Worm (Caenorhabditis elegans) whole organism, mixed stage, embryonic: ENCODE results near the gene C16E9.2.
A peak's percentile ranks its signal among the peaks of the same experiment; 100 is the strongest.

Experiments used
- blmp-1 ChIP-seq: fragments of 150-350 bp; optimal IDR thresholded peaks from 2 replicates; lab custom pipeline; 2014; ENCODE audit warnings: missing biosample characterization, missing genetic modification characterization
- ceh-39 ChIP-seq: fragments of 150-350 bp; optimal IDR thresholded peaks from 2 replicates; lab custom pipeline; 2014; ENCODE audit warnings: missing biosample characterization, missing genetic modification characterization
- ceh-83 ChIP-seq: fragments of 200-800 bp; sonication (Bioruptor generic); optimal IDR thresholded peaks from 2 replicates; lab custom pipeline; 2018; ENCODE audit warnings: mild to moderate bottlenecking, missing genetic modification characterization, missing compliant biosample characterization
- ces-1 ChIP-seq: fragments of 150-350 bp; optimal IDR thresholded peaks from 2 replicates; lab custom pipeline; 2014; ENCODE audit warnings: missing biosample characterization, missing genetic modification reagents, missing genetic modification characterization
- cnd-1 ChIP-seq: fragments of 200-800 bp; sonication (Bioruptor generic); optimal IDR thresholded peaks from 2 replicates; lab custom pipeline; 2018; ENCODE audit warnings: mild to moderate bottlenecking, missing genetic modification characterization, missing compliant biosample characterization
- drap-1 ChIP-seq: fragments of 200-800 bp; sonication (Bioruptor generic); optimal IDR thresholded peaks from 3 replicates; lab custom pipeline; 2018; ENCODE audit warnings: mild to moderate bottlenecking, missing genetic modification characterization, missing compliant biosample characterization
- elt-1 ChIP-seq: sonication (generic microtip); optimal IDR thresholded peaks from 2 replicates; lab custom pipeline; 2017; ENCODE audit warnings: missing genetic modification characterization, mild to moderate bottlenecking, missing compliant biosample characterization, antibody characterized with exemption, moderate library complexity, borderline replicate concordance; ENCODE audit not compliant: insufficient read depth
- elt-3 ChIP-seq: fragments of 150-350 bp; optimal IDR thresholded peaks from 2 replicates; lab custom pipeline; 2014; ENCODE audit warnings: missing biosample characterization, missing genetic modification characterization
- flh-1 ChIP-seq: fragments of 200-800 bp; sonication (Bioruptor generic); optimal IDR thresholded peaks from 2 replicates; lab custom pipeline; 2018; ENCODE audit warnings: mild to moderate bottlenecking, missing genetic modification characterization, moderate library complexity, missing compliant biosample characterization
- ham-2 ChIP-seq: fragments of 200-800 bp; sonication (Bioruptor generic); optimal IDR thresholded peaks from 2 replicates; lab custom pipeline; 2018; ENCODE audit warnings: mild to moderate bottlenecking, missing genetic modification characterization, missing compliant biosample characterization
- hlh-1 ChIP-seq: fragments of 150-350 bp; optimal IDR thresholded peaks from 2 replicates; lab custom pipeline; 2014; ENCODE audit warnings: missing biosample characterization, missing genetic modification reagents, missing genetic modification characterization
- lin-13 ChIP-seq: fragments of 150-350 bp; optimal IDR thresholded peaks from 2 replicates; lab custom pipeline; 2014; ENCODE audit warnings: missing biosample characterization, missing genetic modification characterization
- lin-32 ChIP-seq: fragments of 200-800 bp; sonication (Bioruptor generic); optimal IDR thresholded peaks from 2 replicates; lab custom pipeline; 2018; ENCODE audit warnings: mild to moderate bottlenecking, missing genetic modification characterization, missing compliant biosample characterization
- lsy-2 ChIP-seq: fragments of 150-350 bp; optimal IDR thresholded peaks from 2 replicates; lab custom pipeline; 2014; ENCODE audit warnings: missing biosample characterization, missing genetic modification characterization
- mab-5 ChIP-seq: fragments of 150-350 bp; optimal IDR thresholded peaks from 2 replicates; lab custom pipeline; 2014; ENCODE audit warnings: missing biosample characterization, missing genetic modification characterization
- mep-1 ChIP-seq: fragments of 150-350 bp; optimal IDR thresholded peaks from 2 replicates; lab custom pipeline; 2017; ENCODE audit warnings: missing biosample characterization, missing genetic modification reagents, missing genetic modification characterization, inconsistent platforms
- mls-2 ChIP-seq: sonication (generic microtip); optimal IDR thresholded peaks from 2 replicates; lab custom pipeline; 2016; ENCODE audit warnings: mild to moderate bottlenecking, missing genetic modification characterization, moderate library complexity, missing compliant biosample characterization
- nhr-12 ChIP-seq: fragments of 150-350 bp; optimal IDR thresholded peaks from 2 replicates; lab custom pipeline; 2014; ENCODE audit warnings: missing biosample characterization, missing genetic modification characterization
- nhr-2 ChIP-seq: fragments of 150-350 bp; optimal IDR thresholded peaks from 2 replicates; lab custom pipeline; 2014; ENCODE audit warnings: missing biosample characterization, missing genetic modification characterization
- nhr-237 ChIP-seq: fragments of 150-350 bp; optimal IDR thresholded peaks from 2 replicates; lab custom pipeline; 2014; ENCODE audit warnings: missing biosample characterization, missing genetic modification characterization
- nhr-28 ChIP-seq: fragments of 150-350 bp; optimal IDR thresholded peaks from 2 replicates; lab custom pipeline; 2014; ENCODE audit warnings: missing biosample characterization, missing genetic modification characterization
- nhr-76 ChIP-seq: sonication (generic microtip); optimal IDR thresholded peaks from 2 replicates; lab custom pipeline; 2017; ENCODE audit warnings: missing biosample characterization, missing genetic modification characterization
- pha-4 ChIP-seq: fragments of 150-350 bp; optimal IDR thresholded peaks from 2 replicates; lab custom pipeline; 2018; ENCODE audit warnings: missing biosample characterization, missing genetic modification reagents, missing genetic modification characterization
- snpc-4 ChIP-seq: fragments of 150-350 bp; optimal IDR thresholded peaks from 2 replicates; lab custom pipeline; 2014; ENCODE audit warnings: missing biosample characterization, missing genetic modification characterization
- sptf-1 ChIP-seq: sonication (generic microtip); optimal IDR thresholded peaks from 2 replicates; lab custom pipeline; 2017; ENCODE audit warnings: mild to moderate bottlenecking, missing genetic modification characterization, moderate library complexity, missing compliant biosample characterization
- tbx-8 ChIP-seq: fragments of 200-800 bp; sonication (Bioruptor generic); optimal IDR thresholded peaks from 2 replicates; lab custom pipeline; 2018; ENCODE audit warnings: mild to moderate bottlenecking, missing genetic modification characterization, moderate library complexity, missing compliant biosample characterization
- unc-120 ChIP-seq: sonication (generic microtip); optimal IDR thresholded peaks from 2 replicates; lab custom pipeline; 2017; ENCODE audit warnings: missing genetic modification characterization, missing compliant biosample characterization; ENCODE audit not compliant: poor library complexity, severe bottlenecking
- unc-39 ChIP-seq: fragments of 150-350 bp; optimal IDR thresholded peaks from 2 replicates; lab custom pipeline; 2014; ENCODE audit warnings: missing biosample characterization, missing genetic modification characterization
- unc-62 ChIP-seq: fragments of 150-350 bp; optimal IDR thresholded peaks from 2 replicates; lab custom pipeline; 2014; ENCODE audit warnings: missing biosample characterization, missing genetic modification reagents, missing genetic modification characterization
- zip-8 ChIP-seq: fragments of 150-350 bp; optimal IDR thresholded peaks from 2 replicates; lab custom pipeline; 2014; ENCODE audit warnings: missing biosample characterization, missing genetic modification characterization
- ztf-11 ChIP-seq: fragments of 150-350 bp; optimal IDR thresholded peaks from 2 replicates; lab custom pipeline; 2014; ENCODE audit warnings: missing biosample characterization, missing genetic modification characterization

The C16E9.2 gene

DNA sequence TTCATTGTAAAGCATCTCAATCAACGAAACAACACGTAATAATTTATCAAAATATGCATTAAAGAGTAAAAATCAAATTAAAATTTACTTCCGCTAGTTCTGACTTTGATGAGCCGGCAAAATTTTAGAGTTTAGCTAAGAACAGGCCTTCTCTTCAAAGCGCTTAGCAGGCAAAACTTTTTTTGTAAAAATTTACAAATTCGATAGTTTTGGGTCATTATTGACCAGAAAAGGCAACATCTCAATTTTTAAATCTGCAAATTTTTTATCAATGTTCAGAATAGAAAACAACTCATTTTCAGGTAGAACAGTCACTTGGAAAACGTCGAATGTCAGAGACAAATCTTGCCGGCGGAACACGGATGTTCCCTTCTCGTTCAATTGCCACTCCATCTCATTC, 2.2 kb downstream of the C16E9.2 start:
- TF ChIP-seq unc-120 (tag; lab: Kevin White, UChicago) (no peak), ceh-83 (GFP tag; lab: Kevin White, UChicago) (no peak), elt-3 (tag; lab: Kevin White, UChicago) (no peak), elt-1 (no peak)
- TF ChIP-seq, all 35 proteins: peak for 0

DNA sequence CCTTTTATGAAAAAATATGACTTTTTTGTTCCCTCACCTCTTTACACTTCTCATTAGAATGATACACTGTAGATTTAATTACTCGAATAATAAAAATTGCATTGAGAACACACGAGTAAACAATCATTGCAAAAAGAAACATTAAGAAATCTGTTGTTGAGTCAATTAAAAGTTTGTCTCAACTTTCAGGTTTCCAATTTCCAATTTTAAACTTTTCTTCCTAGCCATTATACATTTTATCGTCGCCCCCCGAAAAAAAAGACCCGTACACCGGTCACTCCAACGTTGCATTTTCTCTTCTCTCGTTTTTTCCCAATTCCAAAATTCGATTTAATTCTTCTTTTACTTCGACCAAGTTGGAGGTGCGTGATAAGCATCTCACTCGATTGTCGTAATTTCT, 4.4 kb downstream of the C16E9.2 start, which contains the start of gene C16E9.1:
Gene C16E9.1, plus strand, starts transcription at position 301 of the 400 bp plus-strand sequence.
- TF ChIP-seq unc-62 (GFP tag; lab: Kevin White, UChicago), result no peak
- no peak for TF ChIP-seq unc-39 (tag; lab: Kevin White, UChicago)
- no peak for TF ChIP-seq hlh-1
- TF ChIP-seq sptf-1 (tag; lab: Kevin White, UChicago), result no peak
- no peak for TF ChIP-seq tbx-8 (GFP tag; lab: Kevin White, UChicago)
- no peak for TF ChIP-seq drap-1 (GFP tag; lab: Kevin White, UChicago)
- no peak for TF ChIP-seq zip-8 (tag; lab: Kevin White, UChicago)
- TF ChIP-seq blmp-1 (tag; lab: Kevin White, UChicago), result no peak
- no peak for TF ChIP-seq mab-5 (tag; lab: Kevin White, UChicago)
- TF ChIP-seq ceh-83 (GFP tag; lab: Kevin White, UChicago), result no peak
- no peak for TF ChIP-seq snpc-4
- TF ChIP-seq mep-1 (tag; lab: Kevin White, UChicago), result no peak
- no peak for TF ChIP-seq nhr-28 (tag; lab: Kevin White, UChicago)
- no peak for TF ChIP-seq nhr-12 (tag; lab: Kevin White, UChicago)
- no peak for TF ChIP-seq pha-4
- no peak for TF ChIP-seq nhr-237 (tag; lab: Kevin White, UChicago)
- no peak for TF ChIP-seq elt-1
- TF ChIP-seq lin-32, result no peak
- TF ChIP-seq ztf-11 (tag; lab: Kevin White, UChicago), result no peak

DNA sequence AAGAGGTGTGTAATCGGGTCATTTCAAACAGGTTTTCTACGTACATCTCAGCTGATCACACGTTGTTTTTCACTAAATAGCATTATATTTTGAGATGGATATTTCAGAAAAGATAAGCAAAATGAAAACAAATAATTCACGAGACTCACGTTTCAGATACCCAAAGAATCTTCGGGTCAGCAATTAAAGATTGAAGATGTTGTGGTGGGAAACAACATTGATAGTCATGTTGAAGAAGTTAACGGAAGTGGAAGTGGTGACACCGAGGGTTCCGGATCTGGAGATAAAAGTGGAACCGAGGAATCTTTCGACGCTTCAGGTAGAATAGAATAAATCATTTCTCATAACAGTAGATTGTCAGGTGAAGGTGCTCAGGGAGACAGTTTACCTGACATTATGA, 5.2 kb downstream of the C16E9.2 start:
- TF ChIP-seq unc-39 (tag; lab: Kevin White, UChicago), result no peak
- TF ChIP-seq lsy-2 (tag; lab: Kevin White, UChicago), result no peak
- no peak for TF ChIP-seq tbx-8 (GFP tag; lab: Kevin White, UChicago)
- TF ChIP-seq lin-13 (tag; lab: Kevin White, UChicago), result no peak
- TF ChIP-seq unc-120 (tag; lab: Kevin White, UChicago), result no peak
- TF ChIP-seq nhr-2 (tag; lab: Kevin White, UChicago), result no peak
- no peak for TF ChIP-seq ham-2
- TF ChIP-seq nhr-28 (tag; lab: Kevin White, UChicago), result no peak
- TF ChIP-seq drap-1 (GFP tag; lab: Kevin White, UChicago), result no peak
- TF ChIP-seq pha-4, result no peak
- no peak for TF ChIP-seq cnd-1 (tag; lab: Kevin White, UChicago)
- TF ChIP-seq snpc-4, result no peak
- TF ChIP-seq flh-1 (GFP tag; lab: Kevin White, UChicago), result no peak
- TF ChIP-seq nhr-76 (tag; lab: Kevin White, UChicago), result no peak
- no peak for TF ChIP-seq lin-32

DNA sequence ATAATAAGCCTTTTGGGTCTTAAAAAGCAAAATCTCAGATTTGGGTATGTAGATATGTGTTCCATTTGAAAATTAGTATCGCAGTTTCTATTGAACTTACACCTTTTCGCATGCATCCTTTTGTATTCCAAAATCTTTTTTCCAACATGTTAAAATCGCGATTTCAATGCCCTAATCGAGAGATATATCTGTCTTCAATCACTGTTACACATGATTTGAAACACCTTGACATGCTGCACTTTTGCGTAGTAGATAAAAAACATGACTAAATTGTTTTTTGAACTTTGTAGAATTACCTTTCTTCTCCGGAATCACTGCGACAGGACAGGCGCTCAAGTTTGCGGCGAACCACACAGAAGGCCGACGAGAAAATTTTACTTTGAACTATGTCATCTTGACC, 6.2 kb downstream of the C16E9.2 start:
- TF ChIP-seq lin-13 (tag; lab: Kevin White, UChicago) (no peak), blmp-1 (tag; lab: Kevin White, UChicago) (no peak), elt-3 (tag; lab: Kevin White, UChicago) (no peak), snpc-4 (no peak), sptf-1 (tag; lab: Kevin White, UChicago) (no peak), nhr-2 (tag; lab: Kevin White, UChicago) (no peak), tbx-8 (GFP tag; lab: Kevin White, UChicago) (no peak), lsy-2 (tag; lab: Kevin White, UChicago) (no peak), nhr-237 (tag; lab: Kevin White, UChicago) (no peak), ceh-39 (tag; lab: Kevin White, UChicago) (no peak), elt-1 (no peak), nhr-12 (tag; lab: Kevin White, UChicago) (no peak), drap-1 (GFP tag; lab: Kevin White, UChicago) (no peak)

DNA sequence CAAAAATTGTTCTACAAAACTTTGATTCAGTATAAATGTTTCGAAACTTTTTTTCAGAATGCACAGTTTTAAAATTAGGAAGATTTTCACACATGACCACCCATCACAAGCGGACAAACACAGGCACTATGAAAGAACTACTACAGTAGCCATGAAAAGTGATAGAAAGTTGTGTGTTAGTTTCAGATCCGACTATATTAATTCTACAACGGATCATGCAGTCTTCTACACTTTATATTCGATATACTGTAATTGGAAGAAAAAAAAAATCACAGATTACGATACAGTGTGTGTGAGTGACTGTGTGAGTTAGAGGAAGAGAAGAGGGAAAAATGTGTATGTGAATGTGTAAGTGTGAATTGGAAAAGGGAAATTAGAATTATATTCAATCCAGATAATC, 11.3 kb downstream of the C16E9.2 start:
- TF ChIP-seq nhr-2 (tag; lab: Kevin White, UChicago) (no peak), mep-1 (tag; lab: Kevin White, UChicago) (no peak)

DNA sequence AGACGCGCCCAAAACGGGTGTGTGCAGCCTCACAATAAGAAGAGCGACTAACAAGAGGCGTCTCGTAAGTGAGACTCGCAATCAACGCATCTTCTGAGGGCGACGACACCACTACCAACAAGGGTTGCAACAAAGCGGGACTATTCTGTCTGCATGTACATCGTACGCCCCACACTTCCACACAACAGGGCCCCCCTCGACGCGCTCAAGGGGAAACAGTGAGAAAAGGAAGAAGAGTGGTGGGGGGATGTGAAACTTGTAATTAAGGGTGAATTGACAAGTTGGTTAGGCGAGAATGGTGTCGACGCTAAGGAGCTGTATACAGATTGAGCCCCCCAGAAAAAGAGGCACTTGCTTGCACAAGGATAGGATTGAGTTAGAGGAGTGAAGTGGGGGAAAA, 17.8 kb downstream of the C16E9.2 start:
- peak; percentile 19 for TF ChIP-seq sptf-1 (tag; lab: Kevin White, UChicago)
- no peak for TF ChIP-seq elt-1
- TF ChIP-seq flh-1 (GFP tag; lab: Kevin White, UChicago), result no peak
- peak; percentile 67 for TF ChIP-seq ces-1 (GFP tag; lab: Kevin White, UChicago)
- TF ChIP-seq mls-2 (tag; lab: Kevin White, UChicago), result peak; percentile 50
